Fruit fly (Drosophila melanogaster): Measurements from ENCODE around the gene CG12099.
A peak's percentile ranks its signal among the peaks of the same experiment; 100 is the strongest.

The CG12099 gene

dm6 chr3L:1533699-1534431, 24.4 kb downstream of the CG12099 start, which contains the start of gene Iml1 (continued):
- TF ChIP-seq NfI (GFP tag; optimal IDR thresholded peaks at IDR 0.05) (peak; percentile 17), z (GFP tag; IDR thresholded peaks at IDR 0.05) (no peak), Dp (GFP tag; optimal IDR thresholded peaks at IDR 0.05) (no peak), nerfin-1 (tag; optimal IDR thresholded peaks at IDR 0.05) (peak; percentile 60), CG8388 (GFP tag; optimal IDR thresholded peaks at IDR 0.05) (peak; percentile 32), ap (GFP tag; IDR thresholded peaks at IDR 0.05) (peak; percentile 21; the same call in 1 of the 2 replicates), scrt (GFP tag; optimal IDR thresholded peaks at IDR 0.05) (no peak), CG15479 (GFP tag; optimal IDR thresholded peaks at IDR 0.05) (peak; percentile 61), shn (GFP tag; optimal IDR thresholded peaks at IDR 0.05) (no peak), CG7745 (tag; optimal IDR thresholded peaks at IDR 0.05) (peak; percentile 60), slp2 (GFP tag; optimal IDR thresholded peaks at IDR 0.05) (no peak), Neu2 (GFP tag; optimal IDR thresholded peaks at IDR 0.05; ENCODE audit: borderline replicate concordance) (no peak), gt (GFP tag; IDR thresholded peaks at IDR 0.05) (no peak), Lpt (GFP tag; optimal IDR thresholded peaks at IDR 0.05) (no peak), Sry-β (GFP tag; optimal IDR thresholded peaks at IDR 0.05) (no peak), Sry-δ (GFP tag; optimal IDR thresholded peaks at IDR 0.05) (no peak), nerfin-2 (GFP tag; IDR thresholded peaks at IDR 0.05; ENCODE audit: partially characterized antibody) (no peak), CG34376 (GFP tag; optimal IDR thresholded peaks at IDR 0.05) (no peak), CG10366 (GFP tag; IDR thresholded peaks at IDR 0.05) (no peak), CG9437 (GFP tag; optimal IDR thresholded peaks at IDR 0.05) (peak; percentile 83), CG10274 (GFP tag; optimal IDR thresholded peaks at IDR 0.05) (no peak), fru (optimal IDR thresholded peaks at IDR 0.05) (no peak), kah (GFP tag; optimal IDR thresholded peaks at IDR 0.05) (no peak), CG7839 (tag; optimal IDR thresholded peaks at IDR 0.05) (no peak), vnd (GFP tag; IDR thresholded peaks at IDR 0.05; ENCODE audit: partially characterized antibody) (no peak), Dip2 (GFP tag; IDR thresholded peaks at IDR 0.05) (no peak), tna (GFP tag; IDR thresholded peaks at IDR 0.05; ENCODE audit: partially characterized antibody) (no peak), zf30C (GFP tag; optimal IDR thresholded peaks at IDR 0.05) (no peak), Bgb (GFP tag; IDR thresholded peaks at IDR 0.05; ENCODE audit: partially characterized antibody) (no peak), Asciz (GFP tag; optimal IDR thresholded peaks at IDR 0.05) (no peak), Ets97D (GFP tag; optimal IDR thresholded peaks at IDR 0.05) (peak; percentile 27), Dip3 (GFP tag; optimal IDR thresholded peaks at IDR 0.05) (peak; percentile 12), Myb (GFP tag; optimal IDR thresholded peaks at IDR 0.05) (peak; percentile 52), sd (tag; optimal IDR thresholded peaks at IDR 0.05) (no peak), kni (GFP tag; optimal IDR thresholded peaks at IDR 0.05) (no peak), HLHmδ (GFP tag; optimal IDR thresholded peaks at IDR 0.05) (no peak), CG15601 (tag; optimal IDR thresholded peaks at IDR 0.05) (no peak), ind (GFP tag; optimal IDR thresholded peaks at IDR 0.05) (no peak), CG11504 (tag; optimal IDR thresholded peaks at IDR 0.05) (no peak), CG6689 (GFP tag; IDR thresholded peaks at IDR 0.05) (peak; percentile 85), CG9727 (GFP tag; optimal IDR thresholded peaks at IDR 0.05) (peak; percentile 7), Jarid2 (GFP tag; optimal IDR thresholded peaks at IDR 0.05) (no peak), CTCF (GFP tag; optimal IDR thresholded peaks at IDR 0.05) (no peak), CG4404 (GFP tag; IDR thresholded peaks at IDR 0.05) (peak; percentile 41; the same call in 1 of the 2 replicates), CrebB (tag; optimal IDR thresholded peaks at IDR 0.05) (no peak), CG12659 (GFP tag; optimal IDR thresholded peaks at IDR 0.05) (peak; percentile 30), emc (GFP tag; optimal IDR thresholded peaks at IDR 0.05) (no peak), Hmr (GFP tag; optimal IDR thresholded peaks at IDR 0.05) (no peak), Ada2b (GFP tag; IDR thresholded peaks at IDR 0.05) (no peak), gsb (GFP tag; IDR thresholded peaks at IDR 0.05) (no peak)
